Worm (Caenorhabditis elegans) whole organism, midembryonic: Measurements from ENCODE around the gene W05B10.3.

ENCODE experiments used
- T22C8.4 ChIP-seq: fragments of 200-800 bp; sonication (Bioruptor generic); IDR thresholded peaks from 2 replicates; pipeline ENCODE4 v1.3.6; 2022; ENCODE audit warnings: missing genetic modification characterization, missing compliant biosample characterization
- cog-1 ChIP-seq: sonication (generic microtip); optimal IDR thresholded peaks from 2 replicates; lab custom pipeline; 2016; ENCODE audit warnings: missing genetic modification characterization, missing compliant biosample characterization
- flt-1 ChIP-seq: fragments of 200-800 bp; sonication (Bioruptor generic); IDR thresholded peaks from 2 replicates; pipeline ENCODE4 v1.3.6; 2022; ENCODE audit warnings: missing genetic modification characterization, missing compliant biosample characterization
- klf-2 ChIP-seq: fragments of 200-800 bp; sonication (Bioruptor generic); conservative IDR thresholded peaks from 2 replicates; pipeline ENCODE4 v1.3.6; 2022; ENCODE audit warnings: missing genetic modification reagents, missing genetic modification characterization, missing compliant biosample characterization
- med-1 ChIP-seq: sonication (generic microtip); optimal IDR thresholded peaks from 2 replicates; lab custom pipeline; 2017; ENCODE audit warnings: missing genetic modification characterization, mild to moderate bottlenecking, missing compliant biosample characterization, antibody characterized with exemption, missing genetic modification reagents; ENCODE audit not compliant: insufficient read depth
- ref-1 ChIP-seq: fragments of 200-800 bp; sonication (Bioruptor generic); conservative IDR thresholded peaks from 2 replicates; pipeline ENCODE4 v1.3.6; 2022; ENCODE audit warnings: missing genetic modification reagents, missing genetic modification characterization, missing compliant biosample characterization
- tab-1 ChIP-seq: fragments of 200-800 bp; sonication (Bioruptor generic); IDR thresholded peaks from 2 replicates; pipeline ENCODE4 v1.3.6; 2022; ENCODE audit warnings: missing genetic modification characterization, missing compliant biosample characterization
- ztf-23 ChIP-seq: fragments of 200-800 bp; sonication (Bioruptor generic); IDR thresholded peaks from 2 replicates; pipeline ENCODE4 v1.3.6; 2022; ENCODE audit warnings: missing genetic modification reagents, missing genetic modification characterization, missing compliant biosample characterization

DNA sequence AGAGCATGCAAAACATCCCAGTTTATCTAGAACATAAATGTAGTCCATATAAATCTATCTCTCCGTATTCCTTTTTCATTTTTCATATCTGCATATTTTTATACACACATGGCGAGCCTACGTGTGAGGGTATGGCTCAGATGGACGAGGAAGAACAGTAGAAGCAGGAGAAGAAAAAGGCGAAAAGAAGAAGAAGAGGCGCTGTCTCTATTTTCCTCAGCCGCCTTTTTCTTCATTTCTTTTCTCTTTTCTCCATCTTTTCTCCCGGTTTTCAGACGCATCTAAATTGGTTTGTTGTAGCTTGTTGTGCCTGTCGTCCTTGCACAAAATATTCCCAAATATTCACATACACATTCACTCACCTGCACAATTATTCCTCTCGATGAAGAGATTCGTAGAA, 34.4 kb upstream of the W05B10.3 start, which contains the start of gene K10C8.4:
- TF ChIP-seq med-1, result no peak
- TF ChIP-seq ztf-23 (GFP tag; lab: Robert Waterston, UW), result no peak
- no peak for TF ChIP-seq T22C8.4
- TF ChIP-seq cog-1 (tag; lab: Kevin White, UChicago), result no peak
- no peak for TF ChIP-seq tab-1 (GFP tag; lab: Robert Waterston, UW)
- TF ChIP-seq ref-1 (GFP tag; lab: Robert Waterston, UW), result no peak
- TF ChIP-seq flt-1 (GFP tag; lab: Robert Waterston, UW), result no peak
- no peak for TF ChIP-seq klf-2
